Fruit fly (Drosophila melanogaster) S2 (cell line): Measurements from ENCODE around the gene TM9SF2.

Experiments used
- CG8478 ChIP-seq: fragments of >200 bp; optimal IDR thresholded peaks from 2 replicates; lab custom pipeline; 2018
- CTCF ChIP-seq, 2 experiments: fragments of >200 bp; optimal IDR thresholded peaks; 2 replicates each; lab custom pipeline; 2018

DNA sequence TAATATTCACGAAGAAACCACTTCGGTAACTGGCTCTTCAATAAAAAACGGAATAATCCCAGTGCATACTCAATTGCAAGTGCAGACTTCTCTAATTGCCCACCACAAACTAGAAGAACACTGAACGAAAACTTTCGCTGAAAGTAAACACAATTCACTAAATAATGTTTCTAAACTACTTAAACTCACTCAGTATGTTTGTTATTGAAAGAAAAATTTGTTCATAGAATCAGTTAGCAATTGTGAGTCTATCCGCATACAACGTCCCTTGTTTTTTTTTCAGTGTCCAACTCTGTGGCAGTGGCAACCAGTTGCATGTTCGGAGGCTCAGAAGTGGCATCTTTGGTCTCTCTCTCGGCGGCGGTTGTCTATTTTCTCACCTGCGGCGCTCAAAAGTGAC is 12.7 kb downstream of the TM9SF2 start:
- TF ChIP-seq CG8478 (no peak), CTCF (optimal IDR thresholded peaks at IDR 0.05; lab: Kevin White, UChicago) (no peak)
